Worm (Caenorhabditis elegans) whole organism, young adult: ENCODE measurements around the gene far-7.

Source experiments
- B0261.1 ChIP-seq: sonication (generic microtip); optimal IDR thresholded peaks from 2 replicates; lab custom pipeline; 2016; ENCODE audit warnings: mild to moderate bottlenecking, missing genetic modification characterization, moderate library complexity, missing compliant biosample characterization
- B0336.3 ChIP-seq: fragments of 200-800 bp; sonication (Bioruptor generic); IDR thresholded peaks from 2 replicates; pipeline ENCODE4 v1.3.6; 2022; ENCODE audit warnings: missing genetic modification characterization, missing compliant biosample characterization
- F39B2.1 ChIP-seq: fragments of 200-800 bp; sonication (Bioruptor generic); IDR thresholded peaks from 2 replicates; pipeline ENCODE4 v1.3.6; 2022; ENCODE audit warnings: missing genetic modification reagents, missing genetic modification characterization, missing compliant biosample characterization
- K11D2.4 ChIP-seq: fragments of 200-800 bp; sonication (Bioruptor generic); IDR thresholded peaks from 2 replicates; pipeline ENCODE4 v1.3.6; 2022; ENCODE audit warnings: missing genetic modification reagents, missing genetic modification characterization, missing compliant biosample characterization
- Y67H2A.10 ChIP-seq: fragments of 200-800 bp; sonication (Bioruptor generic); conservative IDR thresholded peaks from 2 replicates; pipeline ENCODE4 v1.3.6; 2022; ENCODE audit warnings: missing genetic modification reagents, missing genetic modification characterization, missing compliant biosample characterization
- Y95B8A.8 ChIP-seq: fragments of 200-800 bp; sonication (Bioruptor generic); IDR thresholded peaks from 2 replicates; pipeline ENCODE4 v1.3.6; 2022; ENCODE audit warnings: missing genetic modification reagents, missing genetic modification characterization, missing compliant biosample characterization
- aptf-3 ChIP-seq: fragments of 200-800 bp; sonication (Bioruptor generic); IDR thresholded peaks from 2 replicates; pipeline ENCODE4 v1.3.6; 2022; ENCODE audit warnings: missing genetic modification characterization, missing compliant biosample characterization
- attf-3 ChIP-seq: fragments of 200-800 bp; sonication (Bioruptor generic); conservative IDR thresholded peaks from 2 replicates; pipeline ENCODE4 v1.3.6; 2022; ENCODE audit warnings: missing genetic modification reagents, missing genetic modification characterization, missing compliant biosample characterization
- bed-2 ChIP-seq: fragments of 200-800 bp; sonication (Bioruptor generic); IDR thresholded peaks from 2 replicates; pipeline ENCODE4 v1.3.6; 2022; ENCODE audit warnings: missing genetic modification reagents, missing genetic modification characterization, missing compliant biosample characterization
- ceh-27 ChIP-seq: fragments of 200-800 bp; sonication (Bioruptor generic); optimal IDR thresholded peaks from 2 replicates; lab custom pipeline; 2018; ENCODE audit warnings: mild to moderate bottlenecking, missing genetic modification characterization, moderate library complexity, missing compliant biosample characterization
- ceh-79 ChIP-seq: sonication (generic microtip); optimal IDR thresholded peaks from 2 replicates; lab custom pipeline; 2017; ENCODE audit warnings: mild to moderate bottlenecking, missing genetic modification characterization, missing compliant biosample characterization
- chd-7 ChIP-seq: sonication (generic microtip); optimal IDR thresholded peaks from 2 replicates; lab custom pipeline; 2016; ENCODE audit warnings: mild to moderate bottlenecking, missing genetic modification characterization, moderate library complexity, missing compliant biosample characterization
- die-1 ChIP-seq: sonication (generic microtip); optimal IDR thresholded peaks from 2 replicates; lab custom pipeline; 2016; ENCODE audit warnings: missing genotype, mild to moderate bottlenecking, missing genetic modification characterization, missing compliant biosample characterization
- dpff-1 ChIP-seq: sonication (generic microtip); optimal IDR thresholded peaks from 2 replicates; lab custom pipeline; 2017; ENCODE audit warnings: mild to moderate bottlenecking, missing genetic modification characterization, missing compliant biosample characterization
- dpl-1 ChIP-seq: fragments of 150-350 bp; optimal IDR thresholded peaks from 2 replicates; lab custom pipeline; 2014; ENCODE audit warnings: missing biosample characterization, missing genetic modification reagents, missing genetic modification characterization
- hlh-12 ChIP-seq: sonication (generic microtip); optimal IDR thresholded peaks from 2 replicates; lab custom pipeline; 2016; ENCODE audit warnings: missing genetic modification characterization, missing compliant biosample characterization
- hrde-1 ChIP-seq: sonication (generic microtip); optimal IDR thresholded peaks from 2 replicates; lab custom pipeline; 2016; ENCODE audit warnings: missing genetic modification characterization, mild to moderate bottlenecking, missing compliant biosample characterization, moderate library complexity, missing genotype, missing genetic modification reagents, borderline replicate concordance
- lin-54 ChIP-seq: fragments of 200-800 bp; sonication (Bioruptor generic); optimal IDR thresholded peaks from 2 replicates; lab custom pipeline; 2018; ENCODE audit warnings: mild to moderate bottlenecking, missing genetic modification characterization, missing compliant biosample characterization
- lsl-1 ChIP-seq: fragments of 200-800 bp; sonication (Bioruptor generic); optimal IDR thresholded peaks from 2 replicates; lab custom pipeline; 2018; ENCODE audit warnings: mild to moderate bottlenecking, missing genetic modification characterization, moderate library complexity, missing compliant biosample characterization
- lsy-27 ChIP-seq: sonication (generic microtip); optimal IDR thresholded peaks from 2 replicates; lab custom pipeline; 2017; ENCODE audit warnings: missing genetic modification characterization, mild to moderate bottlenecking, missing compliant biosample characterization, antibody characterized with exemption, missing genotype, borderline replicate concordance; ENCODE audit not compliant: insufficient read depth
- mcd-1 ChIP-seq: fragments of 200-800 bp; sonication (Bioruptor generic); IDR thresholded peaks from 2 replicates; pipeline ENCODE4 v1.3.6; 2022; ENCODE audit warnings: missing genetic modification reagents, missing genetic modification characterization, missing compliant biosample characterization
- nfya-2 ChIP-seq: fragments of 200-800 bp; sonication (Bioruptor generic); IDR thresholded peaks from 2 replicates; pipeline ENCODE4 v1.3.6; 2022; ENCODE audit warnings: missing genetic modification reagents, missing genetic modification characterization, missing compliant biosample characterization
- nfyb-1 ChIP-seq: fragments of 200-800 bp; sonication (Bioruptor generic); IDR thresholded peaks from 2 replicates; pipeline ENCODE4 v1.3.6; 2022; ENCODE audit warnings: missing genetic modification reagents, missing genetic modification characterization, missing compliant biosample characterization
- nhr-90 ChIP-seq: sonication (generic microtip); optimal IDR thresholded peaks from 2 replicates; lab custom pipeline; 2016; ENCODE audit warnings: missing genotype, mild to moderate bottlenecking, missing genetic modification characterization, missing compliant biosample characterization
- pha-4 ChIP-seq: fragments of 150-350 bp; sonication (generic microtip); optimal IDR thresholded peaks from 2 replicates; lab custom pipeline; 2014; ENCODE audit warnings: missing biosample characterization, missing genetic modification reagents, missing genetic modification characterization
- sdz-38 ChIP-seq: sonication (generic microtip); optimal IDR thresholded peaks from 2 replicates; lab custom pipeline; 2016; ENCODE audit warnings: missing genotype, missing genetic modification characterization, missing compliant biosample characterization
- snpc-1.1 ChIP-seq: sonication (generic microtip); optimal IDR thresholded peaks from 2 replicates; lab custom pipeline; 2017; ENCODE audit warnings: missing genetic modification characterization, mild to moderate bottlenecking, missing compliant biosample characterization, antibody characterized with exemption, moderate library complexity, missing genotype, missing genetic modification reagents; ENCODE audit not compliant: insufficient read depth
- snpc-1.3 ChIP-seq: sonication (generic microtip); optimal IDR thresholded peaks from 2 replicates; lab custom pipeline; 2017; ENCODE audit warnings: missing genetic modification characterization, mild to moderate bottlenecking, missing compliant biosample characterization, antibody characterized with exemption, moderate library complexity, missing genotype, missing genetic modification reagents; ENCODE audit not compliant: insufficient read depth
- sptf-2 ChIP-seq: fragments of 200-800 bp; sonication (Bioruptor generic); optimal IDR thresholded peaks from 2 replicates; lab custom pipeline; 2018; ENCODE audit warnings: mild to moderate bottlenecking, missing genetic modification characterization, missing compliant biosample characterization
- xnd-1 ChIP-seq: sonication (generic microtip); optimal IDR thresholded peaks from 2 replicates; lab custom pipeline; 2016; ENCODE audit warnings: missing genotype, missing genetic modification reagents, missing genetic modification characterization, missing compliant biosample characterization
- ztf-3 ChIP-seq: fragments of 200-800 bp; sonication (Bioruptor generic); optimal IDR thresholded peaks from 2 replicates; lab custom pipeline; 2018; ENCODE audit warnings: mild to moderate bottlenecking, missing genetic modification characterization, missing compliant biosample characterization

Gene far-7

ce11 chrII:341282-341681 lies 21.7 kb downstream of the far-7 start:
- TF ChIP-seq sptf-2 (GFP tag; lab: Kevin White, UChicago) = no peak
- TF ChIP-seq nfya-2 (GFP tag; lab: Robert Waterston, UW) = peak; percentile 82; the same call in 1 of the 2 replicates
- peak; percentile 96 for TF ChIP-seq nfyb-1 (GFP tag; lab: Robert Waterston, UW)

DNA sequence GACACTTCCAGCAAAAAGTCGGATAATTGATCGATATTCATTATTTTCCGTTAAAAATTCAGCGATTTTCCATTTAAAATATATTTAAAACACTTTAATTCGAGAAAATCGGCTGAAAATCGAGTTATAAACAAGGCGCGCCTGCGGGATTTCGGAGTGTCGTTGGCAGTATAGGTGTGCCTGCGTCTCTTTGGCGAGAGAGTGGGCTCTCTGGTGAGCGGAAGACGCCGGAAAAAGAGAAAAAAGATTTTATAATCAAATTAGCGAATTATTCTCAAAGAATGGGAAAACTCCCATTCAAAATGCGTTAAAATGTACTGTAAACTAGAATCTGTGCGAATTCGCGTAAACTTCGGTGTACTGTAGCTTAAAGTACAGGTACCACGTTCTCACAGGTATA lies 28.1 kb downstream of the far-7 start, which contains the start of gene D1069.3:
D1069.3 (minus strand) TSS at position 158 of the 400 bp plus-strand sequence.
- TF ChIP-seq aptf-3 (GFP tag; lab: Robert Waterston, UW) (no peak), sdz-38 (no peak), xnd-1 (tag; lab: Kevin White, UChicago) (peak; percentile 39), hrde-1 (tag; lab: Kevin White, UChicago) (no peak), dpff-1 (no peak), attf-3 (peak; percentile 97), ceh-79 (tag; lab: Kevin White, UChicago) (no peak), lin-54 (GFP tag; lab: Kevin White, UChicago) (no peak), lsl-1 (GFP tag; lab: Kevin White, UChicago) (peak; percentile 64), mcd-1 (peak; percentile 30; the same call in 1 of the 2 replicates), B0336.3 (GFP tag; lab: Robert Waterston, UW) (no peak), hlh-12 (no peak), ceh-27 (no peak), snpc-1.3 (no peak), Y67H2A.10 (no peak), die-1 (tag; lab: Kevin White, UChicago) (no peak), nhr-90 (tag; lab: Kevin White, UChicago) (no peak)
- TF ChIP-seq, all 124 proteins: peak for 4

DNA sequence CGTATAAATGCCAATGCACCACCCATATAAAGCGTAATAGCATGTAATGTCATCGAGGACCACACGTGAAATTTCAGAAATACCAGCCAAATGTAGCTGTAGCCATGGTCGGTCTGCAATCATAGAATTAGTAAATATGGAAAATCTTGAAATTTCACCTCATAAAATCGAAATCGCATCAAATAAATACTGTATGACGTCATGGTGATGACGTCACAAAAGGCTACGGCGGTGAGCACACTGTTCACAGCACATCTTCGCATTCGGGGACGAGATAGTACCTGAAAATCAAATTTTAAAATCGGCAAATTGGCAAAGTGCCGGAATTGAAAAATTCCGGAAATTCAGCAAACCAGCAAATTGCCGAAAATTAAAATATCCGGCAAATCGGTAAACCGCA lies 30.2 kb downstream of the far-7 start:
- no peak for TF ChIP-seq Y95B8A.8
- no peak for TF ChIP-seq ztf-3 (GFP tag; lab: Kevin White, UChicago)
- TF ChIP-seq lsy-27 = no peak
- TF ChIP-seq Y67H2A.10 = no peak
- TF ChIP-seq aptf-3 (GFP tag; lab: Robert Waterston, UW) = no peak
- TF ChIP-seq bed-2 (GFP tag; lab: Robert Waterston, UW) = no peak
- TF ChIP-seq dpl-1 (GFP tag; lab: Kevin White, UChicago) = no peak
- TF ChIP-seq, all 124 proteins: peak for 0

ce11 chrII:354494-354893 lies 34.9 kb downstream of the far-7 start:
- no peak for TF ChIP-seq nfyb-1 (GFP tag; lab: Robert Waterston, UW)
- TF ChIP-seq K11D2.4 (GFP tag; lab: Robert Waterston, UW) = no peak
- no peak for TF ChIP-seq chd-7 (tag; lab: Kevin White, UChicago)
- no peak for TF ChIP-seq lsy-27
- no peak for TF ChIP-seq snpc-1.1 (tag; lab: Kevin White, UChicago)

- TF ChIP-seq K11D2.4 (GFP tag; lab: Robert Waterston, UW) (no peak), B0261.1 (tag; lab: Kevin White, UChicago) (no peak), F39B2.1 (GFP tag; lab: Robert Waterston, UW) (no peak), pha-4 (tag; lab: Kevin White, UChicago) (no peak)
Observed at ce11 chrII:356969-357368, 37.4 kb downstream of the far-7 start, which contains the start of gene dmsr-4. Gene dmsr-4 (minus strand): TSS chrII:357069.
